Fruit fly (Drosophila melanogaster) whole organism, wandering third instar larva: ENCODE results near the gene CG15740.

ENCODE experiments used
- Abd-B ChIP-seq: fragments of >200 bp; optimal IDR thresholded peaks from 2 replicates; lab custom pipeline; 2017; ENCODE audit warnings: missing biosample characterization, missing genetic modification characterization
- CG32264 ChIP-seq: fragments of 200-800 bp; sonication (Bioruptor generic); optimal IDR thresholded peaks from 2 replicates; lab custom pipeline; 2016; ENCODE audit warnings: missing biosample characterization, missing genetic modification characterization
- CG9705 ChIP-seq: fragments of 200-800 bp; sonication (Bioruptor generic); optimal IDR thresholded peaks from 2 replicates; lab custom pipeline; 2018; ENCODE audit warnings: missing biosample characterization, mild to moderate bottlenecking, missing genetic modification characterization
- CrebA ChIP-seq: fragments of 200-800 bp; sonication (Bioruptor generic); optimal IDR thresholded peaks from 2 replicates; lab custom pipeline; 2016; ENCODE audit warnings: missing biosample characterization, mild to moderate bottlenecking, missing genetic modification characterization, borderline replicate concordance
- Dfd ChIP-seq: fragments of >200 bp; optimal IDR thresholded peaks from 2 replicates; lab custom pipeline; 2017; ENCODE audit warnings: missing biosample characterization, missing genetic modification characterization
- Dif ChIP-seq: fragments of 200-275, 200-300 bp; sonication (Bioruptor generic); optimal IDR thresholded peaks from 2 replicates; lab custom pipeline; 2018; ENCODE audit warnings: missing biosample characterization, missing genetic modification characterization; ENCODE audit not compliant: partially characterized antibody
- GATAd ChIP-seq: sonication (Bioruptor generic); optimal IDR thresholded peaks from 2 replicates; lab custom pipeline; 2016; ENCODE audit warnings: missing biosample characterization, missing genetic modification characterization
- HLH106 ChIP-seq: fragments of 200-800 bp; optimal IDR thresholded peaks from 3 replicates; lab custom pipeline; 2019; ENCODE audit warnings: missing biosample characterization, mild to moderate bottlenecking, missing genetic modification characterization, moderate library complexity
- Hr83 ChIP-seq: fragments of 200-300 bp; sonication (Bioruptor generic); optimal IDR thresholded peaks from 2 replicates; lab custom pipeline; 2016; ENCODE audit warnings: missing biosample characterization, mild to moderate bottlenecking, missing genetic modification characterization, moderate library complexity; ENCODE audit not compliant: poor library complexity, severe bottlenecking
- N ChIP-seq: fragments of >200 bp; optimal IDR thresholded peaks from 2 replicates; lab custom pipeline; 2018; ENCODE audit warnings: missing biosample characterization, missing external identifiers, missing genetic modification characterization
- OdsH ChIP-seq: fragments of 200-800 bp; sonication (Bioruptor generic); optimal IDR thresholded peaks from 2 replicates; lab custom pipeline; 2016; ENCODE audit warnings: missing biosample characterization, mild to moderate bottlenecking, missing genetic modification characterization
- Sp1 ChIP-seq: fragments of 200-800 bp; sonication (Bioruptor generic); optimal IDR thresholded peaks from 3 replicates; lab custom pipeline; 2019; ENCODE audit warnings: missing biosample characterization, mild to moderate bottlenecking, missing genetic modification characterization, moderate library complexity
- Vsx2 ChIP-seq: fragments of 200-300, 225-300 bp; sonication (Bioruptor generic); optimal IDR thresholded peaks from 2 replicates; lab custom pipeline; 2018; ENCODE audit warnings: missing biosample characterization, missing genetic modification characterization; ENCODE audit not compliant: partially characterized antibody
- br ChIP-seq: fragments of 200-800 bp; sonication (Bioruptor generic); optimal IDR thresholded peaks from 2 replicates; lab custom pipeline; 2016; ENCODE audit warnings: missing biosample characterization, missing genetic modification characterization
- brk ChIP-seq: fragments of 200-800 bp; sonication (Bioruptor generic); optimal IDR thresholded peaks from 2 replicates; lab custom pipeline; 2016; ENCODE audit warnings: missing biosample characterization, mild to moderate bottlenecking, missing genetic modification characterization
- dl ChIP-seq, 2 experiments: fragments of 175-275, 200-275 bp in 1 of 2; fragments of 200-275 bp in 1 of 2; sonication (Bioruptor generic); optimal IDR thresholded peaks; lab custom pipeline; 2018; ENCODE audit warnings: mild to moderate bottlenecking in 2 of 2, missing biosample characterization in 2 of 2, missing genetic modification characterization in 2 of 2, moderate library complexity in 2 of 2; ENCODE audit not compliant: partially characterized antibody in 2 of 2, insufficient read depth in 1 of 2
- dmrt93B ChIP-seq: fragments of 200-800 bp; sonication (Bioruptor generic); optimal IDR thresholded peaks from 2 replicates; lab custom pipeline; 2018; ENCODE audit warnings: missing biosample characterization, mild to moderate bottlenecking, missing genetic modification characterization
- dsf ChIP-seq: sonication (Bioruptor generic); optimal IDR thresholded peaks from 2 replicates; lab custom pipeline; 2016; ENCODE audit warnings: missing biosample characterization, missing genetic modification characterization, borderline replicate concordance
- ey ChIP-seq: fragments of 200-800 bp; sonication (Bioruptor generic); optimal IDR thresholded peaks from 2 replicates; lab custom pipeline; 2016; ENCODE audit warnings: missing biosample characterization, missing genetic modification characterization
- foxo ChIP-seq, 2 experiments: fragments of 200-800 bp; sonication (Bioruptor generic); optimal IDR thresholded peaks; 2 replicates in 1 of 2; 3 replicates in 1 of 2; lab custom pipeline; 2016 to 2017; ENCODE audit warnings: missing biosample characterization in 2 of 2, missing genetic modification characterization in 2 of 2
- h ChIP-seq: fragments of 200-800 bp; sonication (Bioruptor generic); optimal IDR thresholded peaks from 3 replicates; lab custom pipeline; 2016; ENCODE audit warnings: missing biosample characterization, mild to moderate bottlenecking, missing genetic modification characterization
- jim ChIP-seq: fragments of 175-275, 200-325 bp; sonication (Bioruptor generic); optimal IDR thresholded peaks from 2 replicates; lab custom pipeline; 2016; ENCODE audit warnings: missing biosample characterization, mild to moderate bottlenecking, missing genetic modification characterization
- lola ChIP-seq: fragments of >200 bp; optimal IDR thresholded peaks from 2 replicates; lab custom pipeline; 2017; ENCODE audit warnings: missing biosample characterization, missing genetic modification characterization
- pan ChIP-seq: fragments of >200 bp; optimal IDR thresholded peaks from 2 replicates; lab custom pipeline; 2017
- psq ChIP-seq: fragments of 200-800 bp; sonication (Bioruptor generic); optimal IDR thresholded peaks from 3 replicates; lab custom pipeline; 2017; ENCODE audit warnings: missing biosample characterization, mild to moderate bottlenecking, missing genetic modification characterization, moderate library complexity
- rgr ChIP-seq: fragments of 200-800 bp; sonication (Bioruptor generic); optimal IDR thresholded peaks from 3 replicates; lab custom pipeline; 2016; ENCODE audit warnings: missing biosample characterization, mild to moderate bottlenecking, missing genetic modification characterization
- sage ChIP-seq: fragments of 200-800 bp; sonication (Bioruptor generic); optimal IDR thresholded peaks from 2 replicates; lab custom pipeline; 2016; ENCODE audit warnings: missing biosample characterization, mild to moderate bottlenecking, missing genetic modification characterization
- sv ChIP-seq: fragments of 200-800 bp; sonication (Bioruptor generic); optimal IDR thresholded peaks from 3 replicates; lab custom pipeline; 2016; ENCODE audit warnings: missing biosample characterization, missing genetic modification characterization
- tai ChIP-seq: sonication (Bioruptor generic); optimal IDR thresholded peaks from 2 replicates; lab custom pipeline; 2016; ENCODE audit warnings: missing biosample characterization, missing genetic modification characterization
- usp ChIP-seq: fragments of >200 bp; optimal IDR thresholded peaks from 2 replicates; lab custom pipeline; 2017; ENCODE audit warnings: missing biosample characterization, missing genetic modification characterization
- woc ChIP-seq: sonication (Bioruptor generic); optimal IDR thresholded peaks from 2 replicates; lab custom pipeline; 2016; ENCODE audit warnings: missing biosample characterization, mild to moderate bottlenecking, missing genetic modification characterization

The CG15740 gene

DNA sequence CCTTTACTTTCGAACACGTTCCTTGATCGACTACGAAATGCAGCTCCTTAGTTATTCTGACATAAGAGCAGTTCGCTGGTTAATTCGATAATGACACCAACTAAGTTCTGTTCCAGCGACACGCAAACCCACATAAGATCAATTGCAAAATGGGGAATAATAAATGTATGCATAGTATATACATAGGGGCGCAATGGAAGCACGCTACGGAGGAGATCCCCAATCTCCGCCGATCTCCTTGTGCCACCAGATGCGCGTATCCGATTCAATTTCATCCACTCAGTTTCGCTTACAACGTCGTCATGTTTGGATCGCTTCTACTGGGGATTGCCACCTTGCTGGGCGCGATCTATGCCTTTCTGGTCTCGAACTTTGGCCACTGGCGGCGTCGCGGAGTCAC is 6.6 kb downstream of the CG15740 start, which contains the start of gene Cyp28c1:
TSS of gene Cyp28c1 (plus strand) at position 301 of the 400 bp plus-strand sequence.
- TF ChIP-seq dmrt93B (no peak), HLH106 (tag; lab: Kevin White, UChicago) (no peak), psq (no peak), Hr83 (no peak), Dfd (GFP tag; lab: Kevin White, UChicago) (no peak), Sp1 (no peak), CG9705 (no peak), h (GFP tag; lab: Kevin White, UChicago) (no peak), usp (GFP tag; lab: Kevin White, UChicago) (no peak), dl (GFP tag; optimal IDR thresholded peaks at IDR 0.05; lab: Kevin White, UChicago; ENCODE audit: insufficient read depth in 1 of 2, partially characterized antibody in 2 of 2) (no peak), N (no peak)

DNA sequence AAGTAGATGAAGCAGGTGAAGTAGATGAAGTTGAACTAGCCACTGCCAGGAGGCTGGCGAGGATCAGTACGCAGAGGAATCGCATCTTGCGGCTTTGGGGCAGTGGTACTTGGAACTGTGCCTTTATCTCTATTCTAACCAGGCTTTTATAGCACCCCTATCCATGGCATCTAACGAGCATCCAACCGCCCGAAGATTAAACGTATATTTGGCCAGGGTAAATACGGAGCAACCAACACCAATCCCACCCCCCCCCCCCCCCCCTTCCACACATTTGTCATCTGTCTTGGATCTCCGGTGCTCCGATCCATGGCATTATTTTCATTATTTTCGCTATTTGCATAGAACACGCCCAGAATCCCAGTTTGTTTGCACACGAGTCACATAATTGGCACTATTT is 8.0 kb downstream of the CG15740 start, which contains the start of gene CG15741:
TSS of gene CG15741 (minus strand) at position 101 of the 400 bp plus-strand sequence.
- TF ChIP-seq h (GFP tag; lab: Kevin White, UChicago) = no peak

DNA sequence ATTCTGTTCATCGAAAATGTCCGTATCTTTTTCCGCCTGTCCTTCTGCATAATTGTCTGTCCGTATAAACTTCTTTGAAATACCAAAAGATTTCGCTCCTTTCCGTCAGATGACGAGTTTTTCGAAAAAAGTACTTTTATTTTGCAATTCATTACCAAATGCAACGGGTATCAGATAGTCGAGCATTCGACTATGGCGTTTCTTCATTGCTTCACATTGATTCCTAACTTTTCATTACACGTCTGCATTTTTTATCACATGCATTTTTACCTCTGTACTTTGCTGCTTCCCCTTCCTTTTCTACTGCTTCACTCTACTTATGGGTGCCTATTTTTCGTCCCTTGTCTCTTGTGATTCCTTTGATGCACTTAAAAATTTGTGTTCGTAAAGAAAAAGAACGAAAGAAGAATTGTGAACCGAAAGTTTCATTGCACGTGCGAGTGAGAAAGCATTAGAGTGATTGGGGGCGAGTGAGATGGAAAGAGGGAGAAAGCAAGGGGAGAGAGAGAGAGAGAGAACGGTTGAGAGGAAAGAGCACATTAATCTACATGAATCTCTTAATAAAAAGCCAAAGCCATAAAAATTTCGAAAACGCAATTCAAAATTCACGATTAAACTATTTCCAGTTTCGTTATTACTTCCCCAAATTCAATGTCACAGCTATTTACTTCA is 17.4 kb downstream of the CG15740 start:
- TF ChIP-seq lola (GFP tag; lab: Kevin White, UChicago) (no peak), Sp1 (no peak), Abd-B (GFP tag; lab: Kevin White, UChicago) (no peak), HLH106 (tag; lab: Kevin White, UChicago) (no peak), sv (GFP tag; lab: Kevin White, UChicago) (no peak), Vsx2 (GFP tag; lab: Kevin White, UChicago) (no peak), CrebA (GFP tag; lab: Kevin White, UChicago) (no peak), OdsH (GFP tag; lab: Kevin White, UChicago) (no peak), dsf (GFP tag; lab: Kevin White, UChicago) (no peak), GATAd (no peak)

DNA sequence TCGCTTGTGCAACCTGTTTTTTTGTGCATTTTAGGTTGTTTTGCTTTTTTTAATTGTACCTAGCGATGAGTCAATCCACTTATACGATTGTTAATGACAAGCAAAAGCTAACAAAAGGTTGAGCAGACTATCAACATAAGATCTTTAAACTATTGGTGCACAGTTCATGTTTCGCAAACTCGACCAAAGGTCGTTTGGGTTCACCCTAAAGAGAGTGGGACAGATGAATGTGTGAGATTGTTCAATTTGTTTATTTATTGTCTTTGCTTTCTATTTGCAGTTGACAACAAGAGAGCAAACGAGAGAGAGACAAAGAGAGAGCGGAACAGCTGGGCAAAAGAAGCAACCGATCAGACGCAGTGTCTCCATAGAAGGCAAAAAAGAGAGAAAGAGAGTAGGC is 22.9 kb downstream of the CG15740 start:
- TF ChIP-seq OdsH (GFP tag; lab: Kevin White, UChicago) = no peak
- TF ChIP-seq lola (GFP tag; lab: Kevin White, UChicago) = no peak
- TF ChIP-seq Sp1 = peak; percentile 37
- TF ChIP-seq rgr (GFP tag; lab: Kevin White, UChicago) = peak; percentile 7
- peak; percentile 6 for TF ChIP-seq h (GFP tag; lab: Kevin White, UChicago)
- peak; percentile 65 for TF ChIP-seq Dif (GFP tag; lab: Kevin White, UChicago)
- TF ChIP-seq Abd-B (GFP tag; lab: Kevin White, UChicago) = no peak
- TF ChIP-seq woc (GFP tag; lab: Kevin White, UChicago) = no peak
- no peak for TF ChIP-seq Hr83
- peak; percentile 12 for TF ChIP-seq HLH106 (tag; lab: Kevin White, UChicago)
- peak; percentile 34 for TF ChIP-seq br (GFP tag; lab: Kevin White, UChicago)

DNA sequence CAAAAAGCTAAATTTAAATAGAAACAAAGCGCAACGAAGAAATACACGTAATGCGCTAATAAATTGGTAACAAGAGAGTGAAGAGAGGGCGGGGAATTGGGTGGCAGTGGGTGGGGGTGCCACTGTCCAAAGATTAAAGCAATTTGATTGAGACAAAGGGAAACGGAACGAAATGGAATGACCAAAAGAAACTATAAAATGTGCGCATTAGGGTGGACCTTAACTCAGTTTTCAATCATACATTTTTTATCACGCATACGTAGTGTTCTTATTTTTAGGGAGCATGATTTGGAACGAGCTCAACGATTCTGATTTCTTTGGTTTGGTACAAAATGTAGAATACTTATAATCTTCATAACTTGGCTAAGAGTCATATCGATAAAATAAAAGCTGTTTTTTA is 24.0 kb downstream of the CG15740 start:
- TF ChIP-seq GATAd (no peak), foxo (GFP tag; optimal IDR thresholded peaks at IDR 0.05; lab: Kevin White, UChicago) (peak in 1 of 2 experiments; percentile 17), h (GFP tag; lab: Kevin White, UChicago) (no peak), OdsH (GFP tag; lab: Kevin White, UChicago) (no peak), sage (GFP tag; lab: Kevin White, UChicago) (no peak), rgr (GFP tag; lab: Kevin White, UChicago) (peak; percentile 5), HLH106 (tag; lab: Kevin White, UChicago) (peak; percentile 19)

DNA sequence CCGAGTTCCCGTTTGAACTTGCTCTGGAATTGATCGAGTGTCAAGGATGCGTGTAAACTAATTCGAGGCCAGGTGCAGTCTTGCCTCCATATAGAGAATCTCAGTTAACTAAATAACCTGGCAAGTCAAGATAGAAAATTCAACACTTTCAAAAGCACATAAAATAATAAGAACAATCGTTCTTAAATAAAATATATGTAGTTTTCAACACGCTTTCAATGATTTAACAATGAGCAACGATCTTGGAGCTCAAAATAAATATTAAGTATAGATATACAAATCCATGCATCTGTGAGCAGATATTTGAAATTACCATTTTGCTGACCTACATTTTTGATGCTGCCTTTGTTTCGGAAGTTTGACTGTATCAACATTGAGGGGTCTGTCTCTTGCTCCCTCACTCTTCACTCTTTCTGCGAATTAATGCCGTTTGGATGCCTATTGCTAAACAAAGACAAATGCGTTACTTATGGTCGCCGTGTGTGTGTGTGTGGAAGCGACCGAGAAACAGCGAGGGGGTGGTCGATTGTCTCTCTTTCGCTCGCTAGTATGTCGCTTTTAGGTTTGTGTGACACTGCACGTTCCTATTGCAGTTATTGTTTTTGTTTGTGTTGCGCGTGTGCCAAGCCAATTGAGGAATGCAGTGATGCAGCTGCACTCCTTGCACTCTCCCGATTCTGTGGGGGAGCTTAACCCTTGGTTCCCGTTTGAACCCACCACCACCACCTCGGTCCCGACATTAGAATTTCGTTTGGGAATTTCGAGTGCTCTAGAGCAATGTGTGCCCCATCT is 25.4 kb downstream of the CG15740 start:
- TF ChIP-seq Vsx2 (GFP tag; lab: Kevin White, UChicago) (no peak), OdsH (GFP tag; lab: Kevin White, UChicago) (peak; percentile 53), sv (GFP tag; lab: Kevin White, UChicago) (no peak), Dif (GFP tag; lab: Kevin White, UChicago) (no peak), CrebA (GFP tag; lab: Kevin White, UChicago) (no peak), Sp1 (peak; percentile 25), GATAd (no peak), tai (GFP tag; lab: Kevin White, UChicago) (no peak), woc (GFP tag; lab: Kevin White, UChicago) (peak; percentile 68), dl (GFP tag; optimal IDR thresholded peaks at IDR 0.05; lab: Kevin White, UChicago; ENCODE audit: insufficient read depth in 1 of 2, partially characterized antibody in 2 of 2) (no peak), br (GFP tag; lab: Kevin White, UChicago) (peak; percentile 44), Dfd (GFP tag; lab: Kevin White, UChicago) (no peak), Abd-B (GFP tag; lab: Kevin White, UChicago) (no peak), psq (peak; percentile 15), dmrt93B (peak; percentile 42), brk (GFP tag; lab: Kevin White, UChicago) (no peak), lola (GFP tag; lab: Kevin White, UChicago) (no peak), jim (no peak), foxo (GFP tag; optimal IDR thresholded peaks at IDR 0.05; lab: Kevin White, UChicago) (peak in 1 of 2 experiments; percentile 71), HLH106 (tag; lab: Kevin White, UChicago) (peak; percentile 62), Hr83 (no peak), dsf (GFP tag; lab: Kevin White, UChicago) (no peak), ey (GFP tag; lab: Kevin White, UChicago) (peak; percentile 71), pan (lab: Kevin White, UChicago) (no peak), CG32264 (no peak)
